Worm (Caenorhabditis elegans) whole organism, L4 larva: Measurements from ENCODE around the gene oac-3.

Experiments used
- Y48G9A.11 ChIP-seq: fragments of 200-800 bp; sonication (Bioruptor generic); IDR thresholded peaks from 2 replicates; pipeline ENCODE4 v1.3.6; 2022; ENCODE audit warnings: missing genetic modification reagents, missing genetic modification characterization, missing compliant biosample characterization
- ces-1 ChIP-seq: fragments of 150-350 bp; sonication (generic microtip); optimal IDR thresholded peaks from 4 replicates; lab custom pipeline; 2014; ENCODE audit warnings: missing biosample characterization, missing genetic modification reagents, missing genetic modification characterization
- lin-13 ChIP-seq: fragments of 150-350 bp; optimal IDR thresholded peaks from 2 replicates; lab custom pipeline; 2014; ENCODE audit warnings: missing biosample characterization, missing genetic modification reagents, missing genetic modification characterization
- nhr-28 ChIP-seq: fragments of 150-350 bp; optimal IDR thresholded peaks from 2 replicates; lab custom pipeline; 2014; ENCODE audit warnings: missing biosample characterization, missing genetic modification characterization
- rbr-2 ChIP-seq: sonication (generic microtip); optimal IDR thresholded peaks from 2 replicates; lab custom pipeline; 2016; ENCODE audit warnings: missing genotype, missing genetic modification characterization, missing compliant biosample characterization
- spr-3 ChIP-seq: fragments of 200-800 bp; sonication (Bioruptor generic); optimal IDR thresholded peaks from 2 replicates; lab custom pipeline; 2018; ENCODE audit warnings: mild to moderate bottlenecking, missing genetic modification characterization, missing compliant biosample characterization

DNA sequence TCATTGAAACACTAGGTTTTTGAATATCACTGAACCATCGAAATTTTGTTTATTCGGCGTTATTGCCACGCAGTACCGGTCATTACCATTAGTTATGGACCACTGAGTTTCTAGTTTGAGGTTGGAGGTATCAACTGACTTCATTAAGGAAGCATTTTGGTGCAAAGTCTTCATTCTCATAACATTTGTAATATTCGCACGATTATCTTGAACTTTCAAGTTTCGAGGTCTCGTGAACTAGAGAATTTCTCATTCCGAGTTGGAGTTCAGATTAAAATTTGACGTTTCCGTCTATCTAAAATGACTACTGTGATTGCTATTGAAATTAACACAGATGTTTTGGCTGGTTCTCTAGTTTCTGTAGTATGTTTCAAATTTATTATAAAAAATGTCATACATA, 21.4 kb downstream of the oac-3 start, which contains the start of gene srx-42:
- no peak for TF ChIP-seq spr-3
- TF ChIP-seq ces-1 (GFP tag; lab: Kevin White, UChicago): no peak
- TF ChIP-seq Y48G9A.11: no peak
- TF ChIP-seq lin-13 (GFP tag; lab: Kevin White, UChicago): no peak
- no peak for TF ChIP-seq rbr-2
- no peak for TF ChIP-seq nhr-28 (tag; lab: Kevin White, UChicago)
